Fruit fly (Drosophila melanogaster): ENCODE data around the gene CG3288.

CG3288 gene

dm6 chr3L:20827962-20828361 is 8.0 kb upstream of the CG3288 start (continued):
- TF ChIP-seq Adf1 (GFP tag; IDR thresholded peaks at IDR 0.05) (peak; percentile 94), CG16815 (GFP tag; optimal IDR thresholded peaks at IDR 0.05) (no peak), Jarid2 (GFP tag; optimal IDR thresholded peaks at IDR 0.05) (no peak), CG11398 (GFP tag; optimal IDR thresholded peaks at IDR 0.05) (no peak), cg (GFP tag; optimal IDR thresholded peaks at IDR 0.05) (peak; percentile 30), CG9932 (GFP tag; IDR thresholded peaks at IDR 0.05) (no peak)

dm6 chr3L:20830361-20830760 is 5.6 kb upstream of the CG3288 start:
- no peak for TF ChIP-seq CG8290 (GFP tag; optimal IDR thresholded peaks at IDR 0.05)
- TF ChIP-seq CG8290 (tag; optimal IDR thresholded peaks at IDR 0.05): peak in 1 of 2 experiments; percentile 10
- TF ChIP-seq Ptx1 (GFP tag; IDR thresholded peaks at IDR 0.05): no peak
- no peak for TF ChIP-seq CG4820 (GFP tag; optimal IDR thresholded peaks at IDR 0.05)
- peak; percentile 10 for TF ChIP-seq lab (GFP tag; optimal IDR thresholded peaks at IDR 0.05)
- TF ChIP-seq zen (tag; optimal IDR thresholded peaks at IDR 0.05): no peak
- TF ChIP-seq CG15269 (tag; optimal IDR thresholded peaks at IDR 0.05): no peak
- no peak for TF ChIP-seq Vsx1 (GFP tag; optimal IDR thresholded peaks at IDR 0.05)
- TF ChIP-seq CG7963 (GFP tag; IDR thresholded peaks at IDR 0.05; ENCODE audit: partially characterized antibody): 0 out of 3 replicates have a peak, but pooled peaks have one; percentile 22
- TF ChIP-seq CG2116 (GFP tag; optimal IDR thresholded peaks at IDR 0.05): no peak
- peak; percentile 80 for TF ChIP-seq exex (tag; optimal IDR thresholded peaks at IDR 0.05)
- no peak for TF ChIP-seq Bteb2 (GFP tag; optimal IDR thresholded peaks at IDR 0.05)
- TF ChIP-seq jing (GFP tag; optimal IDR thresholded peaks at IDR 0.05): no peak
- TF ChIP-seq sr (GFP tag; IDR thresholded peaks at IDR 0.05): no peak
- TF ChIP-seq CG34224 (GFP tag; IDR thresholded peaks at IDR 0.05; ENCODE audit: partially characterized antibody): peak; percentile 24; the same call in 1 of the 3 replicates
- peak; percentile 65 for TF ChIP-seq caup (GFP tag; optimal IDR thresholded peaks at IDR 0.05; ENCODE audit: severe bottlenecking)
- TF ChIP-seq Rfx (GFP tag; IDR thresholded peaks at IDR 0.05): no peak
- no peak for TF ChIP-seq CG6791 (GFP tag; IDR thresholded peaks at IDR 0.05; ENCODE audit: partially characterized antibody)
- peak in 1 of 2 experiments; percentile 16 for TF ChIP-seq Pdp1 (GFP tag; optimal IDR thresholded peaks at IDR 0.05)
- no peak for TF ChIP-seq CG15073 (GFP tag; optimal IDR thresholded peaks at IDR 0.05)
- no peak for TF ChIP-seq NC2β (GFP tag; optimal IDR thresholded peaks at IDR 0.05)
- no peak for TF ChIP-seq Mes4 (GFP tag; optimal IDR thresholded peaks at IDR 0.05)
- TF ChIP-seq D19B (GFP tag; optimal IDR thresholded peaks at IDR 0.05): no peak
- no peak for TF ChIP-seq HLH54F (GFP tag; optimal IDR thresholded peaks at IDR 0.05)
- TF ChIP-seq vvl (GFP tag; IDR thresholded peaks at IDR 0.05): no peak
- TF ChIP-seq Doc3 (GFP tag; IDR thresholded peaks at IDR 0.05; ENCODE audit: partially characterized antibody): no peak
- peak; percentile 12 for TF ChIP-seq CG13894 (tag; optimal IDR thresholded peaks at IDR 0.05)
- no peak for TF ChIP-seq ara (GFP tag; IDR thresholded peaks at IDR 0.05)
- TF ChIP-seq mirr (GFP tag; optimal IDR thresholded peaks at IDR 0.05): peak; percentile 38
- no peak for TF ChIP-seq Hsf (GFP tag; optimal IDR thresholded peaks at IDR 0.05)
- peak; percentile 44 for TF ChIP-seq sug (tag; optimal IDR thresholded peaks at IDR 0.05)
- TF ChIP-seq Hr3 (GFP tag; optimal IDR thresholded peaks at IDR 0.05): no peak
- TF ChIP-seq Gsc (GFP tag; IDR thresholded peaks at IDR 0.05): no peak
- TF ChIP-seq cas (GFP tag; IDR thresholded peaks at IDR 0.05): no peak
- no peak for TF ChIP-seq wor (GFP tag; IDR thresholded peaks at IDR 0.05)
- TF ChIP-seq scrt (GFP tag; optimal IDR thresholded peaks at IDR 0.05): no peak
